Fruit fly (Drosophila melanogaster) whole organism, adult: ENCODE measurements around the gene CG12147.

Experiments
- CG11617 ChIP-seq: fragments of 200-800 bp; sonication (Bioruptor generic); optimal IDR thresholded peaks from 2 replicates; lab custom pipeline; 2017; ENCODE audit warnings: mild to moderate bottlenecking, missing biosample characterization, missing genetic modification reagents, missing genetic modification characterization
- CG12768 ChIP-seq: fragments of 200-800 bp; sonication (Bioruptor generic); optimal IDR thresholded peaks from 2 replicates; lab custom pipeline; 2017; ENCODE audit warnings: missing biosample characterization, missing genetic modification characterization, mild to moderate bottlenecking, moderate library complexity, missing genetic modification reagents
- CG7101 ChIP-seq: fragments of 200-800 bp; sonication (Bioruptor generic); optimal IDR thresholded peaks from 2 replicates; lab custom pipeline; 2018; ENCODE audit warnings: missing biosample characterization, mild to moderate bottlenecking, missing genetic modification characterization, moderate library complexity
- bab1 ChIP-seq: fragments of 200-800 bp; sonication (Bioruptor generic); optimal IDR thresholded peaks from 3 replicates; lab custom pipeline; 2019; ENCODE audit warnings: missing biosample characterization, mild to moderate bottlenecking, missing genetic modification characterization, moderate library complexity
- kay ChIP-seq: fragments of 200-800 bp; sonication (Bioruptor generic); peaks from one replicate; lab custom pipeline; 2016; ENCODE audit warnings: missing biosample characterization, missing genetic modification characterization, borderline replicate concordance
- pad ChIP-seq: fragments of 200-800 bp; sonication (Bioruptor generic); optimal IDR thresholded peaks from 3 replicates; lab custom pipeline; 2017; ENCODE audit warnings: missing biosample characterization, missing genetic modification characterization, mild to moderate bottlenecking, moderate library complexity, missing genetic modification reagents
- tj ChIP-seq: fragments of 200-800 bp; sonication (Bioruptor generic); optimal IDR thresholded peaks from 3 replicates; lab custom pipeline; 2017; ENCODE audit warnings: missing biosample characterization, mild to moderate bottlenecking, missing genetic modification characterization, moderate library complexity

DNA sequence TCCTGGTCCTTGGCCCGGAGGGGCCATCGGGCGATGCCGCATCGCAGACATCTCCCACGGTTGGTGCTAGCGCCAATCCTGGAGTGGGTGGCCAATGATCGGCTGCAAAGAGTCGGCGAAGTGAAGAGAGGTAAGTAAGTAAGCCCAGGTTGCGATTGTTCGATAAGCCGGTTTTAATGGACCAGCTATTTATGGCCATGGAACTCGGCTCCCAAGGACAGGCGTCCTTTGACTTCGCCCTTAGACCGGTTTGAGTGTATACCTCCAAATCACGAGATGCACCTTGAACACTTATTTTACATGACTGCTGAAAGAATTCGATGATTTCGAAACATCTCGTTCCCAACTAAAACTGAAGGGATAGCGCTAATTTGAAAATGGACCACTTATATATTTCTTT is 41.3 kb downstream of the CG12147 start:
- TF ChIP-seq kay (GFP tag; lab: Kevin White, UChicago), result no peak
- no peak for TF ChIP-seq CG11617 (GFP tag; lab: Kevin White, UChicago)
- no peak for TF ChIP-seq CG12768 (GFP tag; lab: Kevin White, UChicago)
- no peak for TF ChIP-seq bab1 (GFP tag; lab: Kevin White, UChicago)
- no peak for TF ChIP-seq pad (GFP tag; lab: Kevin White, UChicago)
- TF ChIP-seq tj, result no peak
- TF ChIP-seq CG7101 (tag; lab: Kevin White, UChicago), result no peak
